Worm (Caenorhabditis elegans) whole organism, L1 larva: ENCODE results near the gene ctsa-3.1.

Experiments used
- egl-13 ChIP-seq: sonication (generic microtip); optimal IDR thresholded peaks from 2 replicates; lab custom pipeline; 2016; ENCODE audit warnings: missing genotype, missing genetic modification reagents, missing genetic modification characterization, missing compliant biosample characterization
- fos-1 ChIP-seq: fragments of 150-350 bp; optimal IDR thresholded peaks from 2 replicates; lab custom pipeline; 2014; ENCODE audit warnings: missing biosample characterization, missing genetic modification characterization
- sox-4 ChIP-seq: sonication (generic microtip); optimal IDR thresholded peaks from 2 replicates; lab custom pipeline; 2016; ENCODE audit warnings: missing genetic modification characterization, missing compliant biosample characterization

Gene ctsa-3.1

DNA sequence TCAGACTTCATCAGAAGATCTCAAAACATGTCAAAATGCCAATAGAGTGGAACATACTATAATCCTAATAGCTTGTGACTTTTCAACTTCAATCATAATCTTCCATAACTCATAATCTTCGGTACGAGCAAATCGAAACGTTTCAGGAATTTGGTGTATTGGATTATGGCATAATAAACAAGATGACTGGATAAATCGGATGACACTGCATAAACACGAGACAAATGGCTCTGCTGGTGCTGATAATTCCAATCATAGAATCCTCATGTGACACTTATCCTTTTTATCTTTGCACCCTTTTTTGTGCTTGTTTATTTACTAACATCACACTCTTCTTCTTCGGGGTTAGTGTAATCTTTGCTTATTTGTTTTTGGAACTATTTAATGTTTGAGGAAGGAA lies 50.4 kb downstream of the ctsa-3.1 start (continued):
- peak; percentile 33 for TF ChIP-seq egl-13 (tag; lab: Kevin White, UChicago)
- peak; percentile 70 for TF ChIP-seq sox-4
- no peak for TF ChIP-seq fos-1 (tag; lab: Kevin White, UChicago)
